Worm (Caenorhabditis elegans): ENCODE data around the gene K06B4.4.

- TF ChIP-seq med-1 (GFP tag; optimal IDR thresholded peaks at IDR 0.05; ENCODE audit: insufficient read depth): no peak
- TF ChIP-seq flt-1 (GFP tag; IDR thresholded peaks at IDR 0.05): no peak
- no peak for TF ChIP-seq T22C8.4 (GFP tag; IDR thresholded peaks at IDR 0.05)
Measured at ce11 chrV:15674899-15675298, 5.9 kb downstream of the K06B4.4 start.
